Worm (Caenorhabditis elegans) whole organism, mixed stage, embryonic: ENCODE measurements around the gene mup-2.

Experiments
- lin-13 ChIP-seq: fragments of 150-350 bp; optimal IDR thresholded peaks from 2 replicates; lab custom pipeline; 2014; ENCODE audit warnings: missing biosample characterization, missing genetic modification characterization
- lsy-2 ChIP-seq: fragments of 150-350 bp; optimal IDR thresholded peaks from 2 replicates; lab custom pipeline; 2014; ENCODE audit warnings: missing biosample characterization, missing genetic modification characterization
- mab-5 ChIP-seq: fragments of 150-350 bp; optimal IDR thresholded peaks from 2 replicates; lab custom pipeline; 2014; ENCODE audit warnings: missing biosample characterization, missing genetic modification characterization
- nhr-76 ChIP-seq: sonication (generic microtip); optimal IDR thresholded peaks from 2 replicates; lab custom pipeline; 2017; ENCODE audit warnings: missing biosample characterization, missing genetic modification characterization
- pha-4 ChIP-seq: fragments of 150-350 bp; optimal IDR thresholded peaks from 2 replicates; lab custom pipeline; 2018; ENCODE audit warnings: missing biosample characterization, missing genetic modification reagents, missing genetic modification characterization
- ztf-11 ChIP-seq: fragments of 150-350 bp; optimal IDR thresholded peaks from 2 replicates; lab custom pipeline; 2014; ENCODE audit warnings: missing biosample characterization, missing genetic modification characterization

- no peak for TF ChIP-seq pha-4 (tag; lab: Kevin White, UChicago)
- TF ChIP-seq mab-5 (tag; lab: Kevin White, UChicago) = no peak
- no peak for TF ChIP-seq ztf-11
- TF ChIP-seq nhr-76 (tag; lab: Kevin White, UChicago) = no peak
- no peak for TF ChIP-seq lsy-2 (tag; lab: Kevin White, UChicago)
- no peak for TF ChIP-seq lin-13
Measured at ce11 chrX:6458001-6458400, 48.0 kb upstream of the mup-2 start.
